Worm (Caenorhabditis elegans) whole organism, young adult: ENCODE measurements around the gene F53F4.4.

Experiments
- B0261.1 ChIP-seq: sonication (generic microtip); optimal IDR thresholded peaks from 2 replicates; lab custom pipeline; 2016; ENCODE audit warnings: mild to moderate bottlenecking, missing genetic modification characterization, moderate library complexity, missing compliant biosample characterization
- Y79H2A.3 ChIP-seq: fragments of 200-800 bp; sonication (Bioruptor generic); conservative IDR thresholded peaks from 2 replicates; pipeline ENCODE4 v1.3.6; 2022; ENCODE audit warnings: missing genetic modification reagents, missing genetic modification characterization, missing compliant biosample characterization
- aptf-2 ChIP-seq: fragments of 200-800 bp; sonication (Bioruptor generic); conservative IDR thresholded peaks from 2 replicates; pipeline ENCODE4 v1.3.6; 2022; ENCODE audit warnings: missing genetic modification reagents, missing genetic modification characterization, missing compliant biosample characterization
- aptf-3 ChIP-seq: fragments of 200-800 bp; sonication (Bioruptor generic); IDR thresholded peaks from 2 replicates; pipeline ENCODE4 v1.3.6; 2022; ENCODE audit warnings: missing genetic modification characterization, missing compliant biosample characterization
- dox-1 ChIP-seq: fragments of 200-800 bp; sonication (Bioruptor generic); IDR thresholded peaks from 2 replicates; pipeline ENCODE4 v1.3.6; 2022; ENCODE audit warnings: missing genetic modification reagents, missing genetic modification characterization, missing compliant biosample characterization
- lin-26 ChIP-seq: fragments of 200-800 bp; sonication (Bioruptor generic); IDR thresholded peaks from 2 replicates; pipeline ENCODE4 v1.3.6; 2022; ENCODE audit warnings: missing genetic modification reagents, missing genetic modification characterization, missing compliant biosample characterization
- madf-8 ChIP-seq: fragments of 200-800 bp; sonication (Bioruptor generic); conservative IDR thresholded peaks from 2 replicates; pipeline ENCODE4 v1.3.6; 2022; ENCODE audit warnings: missing genetic modification reagents, missing genetic modification characterization, missing compliant biosample characterization
- mel-28 ChIP-seq: sonication (generic microtip); optimal IDR thresholded peaks from 2 replicates; lab custom pipeline; 2016; ENCODE audit warnings: borderline replicate concordance, mild to moderate bottlenecking, missing genetic modification characterization, missing compliant biosample characterization
- rcor-1 ChIP-seq: fragments of 200-800 bp; sonication (Bioruptor generic); IDR thresholded peaks from 2 replicates; pipeline ENCODE4 v1.3.6; 2022; ENCODE audit warnings: missing genetic modification reagents, missing genetic modification characterization, missing compliant biosample characterization
- ztf-28 ChIP-seq: fragments of 200-800 bp; sonication (Bioruptor generic); IDR thresholded peaks from 2 replicates; pipeline ENCODE4 v1.3.6; 2022; ENCODE audit warnings: missing genetic modification reagents, missing genetic modification characterization, missing compliant biosample characterization

Gene F53F4.4

ce11 chrV:13647617-13648016 is 54.4 kb downstream of the F53F4.4 start:
- TF ChIP-seq B0261.1 = no peak
- TF ChIP-seq dox-1 (GFP tag; lab: Robert Waterston, UW) = no peak
- 0 out of 2 replicates have a peak, but pooled peaks have one; percentile 35 for TF ChIP-seq Y79H2A.3 (GFP tag; lab: Robert Waterston, UW)
- 0 out of 2 replicates have a peak, but pooled peaks have one; percentile 27 for TF ChIP-seq lin-26
- TF ChIP-seq madf-8 = 0 out of 2 replicates have a peak, but pooled peaks have one; percentile 6
- TF ChIP-seq aptf-3 = peak; percentile 99
- peak; percentile 24; the same call in 1 of the 2 replicates for TF ChIP-seq rcor-1
- TF ChIP-seq aptf-2 (GFP tag; lab: Robert Waterston, UW) = peak; percentile 99
- no peak for TF ChIP-seq mel-28 (tag; lab: Kevin White, UChicago)
- no peak for TF ChIP-seq ztf-28
- TF ChIP-seq, all 124 proteins: peak for 6
